Worm (Caenorhabditis elegans) whole organism, L4 larva: ENCODE results near the gene ttr-32.

ENCODE experiments used
- F26F4.8 ChIP-seq: fragments of 200-800 bp; sonication (Bioruptor generic); conservative IDR thresholded peaks from 2 replicates; pipeline ENCODE4 v1.3.6; 2022; ENCODE audit warnings: missing genetic modification characterization, missing compliant biosample characterization
- R02D3.7 ChIP-seq: fragments of 150-350 bp; sonication (generic microtip); optimal IDR thresholded peaks from 3 replicates; lab custom pipeline; 2014; ENCODE audit warnings: missing biosample characterization, missing genetic modification characterization
- T20F7.1 ChIP-seq: fragments of 200-800 bp; sonication (Bioruptor generic); optimal IDR thresholded peaks from 2 replicates; lab custom pipeline; 2018; ENCODE audit warnings: mild to moderate bottlenecking, missing genetic modification characterization, missing compliant biosample characterization
- T26A8.4 ChIP-seq: fragments of 200-800 bp; sonication (Bioruptor generic); IDR thresholded peaks from 2 replicates; pipeline ENCODE4 v1.3.6; 2022; ENCODE audit warnings: missing genetic modification characterization, missing compliant biosample characterization
- Y48G9A.11 ChIP-seq: fragments of 200-800 bp; sonication (Bioruptor generic); IDR thresholded peaks from 2 replicates; pipeline ENCODE4 v1.3.6; 2022; ENCODE audit warnings: missing genetic modification reagents, missing genetic modification characterization, missing compliant biosample characterization
- Y5F2A.4 ChIP-seq: fragments of 200-800 bp; sonication (Bioruptor generic); optimal IDR thresholded peaks from 2 replicates; lab custom pipeline; 2018; ENCODE audit warnings: mild to moderate bottlenecking, missing genetic modification characterization, missing compliant biosample characterization
- ZK546.5 ChIP-seq, 2 experiments: sonication (generic microtip); optimal IDR thresholded peaks; 2 replicates each; lab custom pipeline; 2017; ENCODE audit warnings: missing biosample characterization in 2 of 2, missing genetic modification characterization in 2 of 2
- aha-1 ChIP-seq: fragments of 150-350 bp; peaks from one replicate; lab custom pipeline; 2014; ENCODE audit warnings: missing biosample characterization, missing genetic modification characterization
- attf-4 ChIP-seq: sonication (generic microtip); optimal IDR thresholded peaks from 3 replicates; lab custom pipeline; 2017; ENCODE audit warnings: missing biosample characterization, missing genetic modification characterization
- ceh-28 ChIP-seq: fragments of 150-350 bp; optimal IDR thresholded peaks from 2 replicates; lab custom pipeline; 2014; ENCODE audit warnings: missing biosample characterization, missing genetic modification reagents, missing genetic modification characterization
- ceh-32 ChIP-seq: sonication (generic microtip); optimal IDR thresholded peaks from 2 replicates; lab custom pipeline; 2016; ENCODE audit warnings: mild to moderate bottlenecking, missing genetic modification characterization, missing compliant biosample characterization; ENCODE audit not compliant: poor library complexity
- ceh-44 ChIP-seq: fragments of 200-800 bp; sonication (Bioruptor generic); IDR thresholded peaks from 2 replicates; pipeline ENCODE4 v1.3.6; 2022; ENCODE audit warnings: missing genetic modification reagents, missing genetic modification characterization, missing compliant biosample characterization
- ceh-62 ChIP-seq: sonication (generic microtip); optimal IDR thresholded peaks from 2 replicates; lab custom pipeline; 2017; ENCODE audit warnings: missing biosample characterization, missing genetic modification characterization
- ceh-82 ChIP-seq: sonication (generic microtip); optimal IDR thresholded peaks from 2 replicates; lab custom pipeline; 2017; ENCODE audit warnings: missing biosample characterization, missing genetic modification characterization
- ces-1 ChIP-seq: fragments of 150-350 bp; sonication (generic microtip); optimal IDR thresholded peaks from 4 replicates; lab custom pipeline; 2014; ENCODE audit warnings: missing biosample characterization, missing genetic modification reagents, missing genetic modification characterization
- ctbp-1 ChIP-seq: fragments of 200-800 bp; sonication (Bioruptor generic); IDR thresholded peaks from 2 replicates; pipeline ENCODE4 v1.3.6; 2022; ENCODE audit warnings: missing genetic modification reagents, missing genetic modification characterization, missing compliant biosample characterization
- dmd-6 ChIP-seq: fragments of 200-800 bp; sonication (Bioruptor generic); IDR thresholded peaks from 2 replicates; pipeline ENCODE4 v1.3.6; 2022; ENCODE audit warnings: missing genetic modification reagents, missing genetic modification characterization, missing compliant biosample characterization
- duxl-1 ChIP-seq: sonication (generic microtip); optimal IDR thresholded peaks from 2 replicates; lab custom pipeline; 2016; ENCODE audit warnings: mild to moderate bottlenecking, missing genetic modification characterization, moderate library complexity, missing compliant biosample characterization; ENCODE audit not compliant: poor library complexity
- dve-1 ChIP-seq: sonication (generic microtip); optimal IDR thresholded peaks from 2 replicates; lab custom pipeline; 2017; ENCODE audit warnings: antibody characterized with exemption, mild to moderate bottlenecking, missing genetic modification characterization, missing compliant biosample characterization; ENCODE audit not compliant: insufficient read depth
- egl-27 ChIP-seq: sonication (generic microtip); optimal IDR thresholded peaks from 3 replicates; lab custom pipeline; 2017; ENCODE audit warnings: missing biosample characterization, missing genetic modification reagents, missing genetic modification characterization
- fkh-10 ChIP-seq: fragments of 150-350 bp; optimal IDR thresholded peaks from 2 replicates; lab custom pipeline; 2014; ENCODE audit warnings: missing biosample characterization, missing genetic modification reagents, missing genetic modification characterization
- hmg-1.1 ChIP-seq: fragments of 200-800 bp; sonication (Bioruptor generic); IDR thresholded peaks from 2 replicates; pipeline ENCODE4 v1.3.6; 2022; ENCODE audit warnings: missing genetic modification reagents, missing genetic modification characterization, missing compliant biosample characterization
- jun-1 ChIP-seq: fragments of 150-350 bp; optimal IDR thresholded peaks from 2 replicates; lab custom pipeline; 2014; ENCODE audit warnings: missing biosample characterization, missing genetic modification reagents, missing genetic modification characterization
- lim-7 ChIP-seq: fragments of 200-800 bp; sonication (Bioruptor generic); IDR thresholded peaks from 2 replicates; pipeline ENCODE4 v1.3.6; 2022; ENCODE audit warnings: missing genetic modification characterization, missing compliant biosample characterization
- lin-13 ChIP-seq: fragments of 150-350 bp; optimal IDR thresholded peaks from 2 replicates; lab custom pipeline; 2014; ENCODE audit warnings: missing biosample characterization, missing genetic modification reagents, missing genetic modification characterization
- lin-15B ChIP-seq: fragments of 150-350 bp; sonication (generic microtip); optimal IDR thresholded peaks from 3 replicates; lab custom pipeline; 2014; ENCODE audit warnings: missing biosample characterization, missing genetic modification characterization
- lin-38 ChIP-seq: fragments of 200-800 bp; sonication (Bioruptor generic); IDR thresholded peaks from 2 replicates; pipeline ENCODE4 v1.3.6; 2022; ENCODE audit warnings: missing genetic modification reagents, missing genetic modification characterization, missing compliant biosample characterization
- lin-39 ChIP-seq: fragments of 150-350 bp; optimal IDR thresholded peaks from 2 replicates; lab custom pipeline; 2014; ENCODE audit warnings: missing biosample characterization, missing genetic modification reagents, missing genetic modification characterization
- madf-5 ChIP-seq, 2 experiments: fragments of 200-800 bp; sonication (Bioruptor generic); IDR thresholded peaks; 2 replicates each; pipeline ENCODE4 v1.3.6; 2022; ENCODE audit warnings: missing compliant biosample characterization in 2 of 2, missing genetic modification characterization in 2 of 2
- madf-9 ChIP-seq: fragments of 200-800 bp; sonication (Bioruptor generic); conservative IDR thresholded peaks from 2 replicates; pipeline ENCODE4 v1.3.6; 2022; ENCODE audit warnings: missing genetic modification reagents, missing genetic modification characterization, missing compliant biosample characterization
- mep-1 ChIP-seq: fragments of 150-350 bp; sonication (generic microtip); optimal IDR thresholded peaks from 3 replicates; lab custom pipeline; 2014; ENCODE audit warnings: missing biosample characterization, missing genetic modification characterization
- mxl-2 ChIP-seq: fragments of 200-800 bp; sonication (Bioruptor generic); conservative IDR thresholded peaks from 2 replicates; pipeline ENCODE4 v1.3.6; 2022; ENCODE audit warnings: missing genetic modification reagents, missing genetic modification characterization, missing compliant biosample characterization
- nhr-10 ChIP-seq: fragments of 150-350 bp; optimal IDR thresholded peaks from 2 replicates; lab custom pipeline; 2014; ENCODE audit warnings: missing biosample characterization, missing genetic modification characterization
- nhr-102 ChIP-seq: sonication (generic microtip); optimal IDR thresholded peaks from 2 replicates; lab custom pipeline; 2016; ENCODE audit warnings: mild to moderate bottlenecking, missing genetic modification characterization, moderate library complexity, missing compliant biosample characterization
- nhr-11 ChIP-seq: fragments of 150-350 bp; optimal IDR thresholded peaks from 2 replicates; lab custom pipeline; 2014; ENCODE audit warnings: missing biosample characterization, missing genetic modification characterization
- nhr-237 ChIP-seq: sonication (generic microtip); optimal IDR thresholded peaks from 2 replicates; lab custom pipeline; 2017; ENCODE audit warnings: missing biosample characterization, missing genetic modification characterization
- nhr-25 ChIP-seq: sonication (generic microtip); optimal IDR thresholded peaks from 2 replicates; lab custom pipeline; 2017; ENCODE audit warnings: missing genetic modification characterization, mild to moderate bottlenecking, missing compliant biosample characterization, antibody characterized with exemption, moderate library complexity, borderline replicate concordance; ENCODE audit not compliant: insufficient read depth
- nhr-28 ChIP-seq: fragments of 150-350 bp; optimal IDR thresholded peaks from 2 replicates; lab custom pipeline; 2014; ENCODE audit warnings: missing biosample characterization, missing genetic modification characterization
- nhr-48 ChIP-seq: sonication (generic microtip); optimal IDR thresholded peaks from 2 replicates; lab custom pipeline; 2016; ENCODE audit warnings: mild to moderate bottlenecking, missing genetic modification characterization, missing compliant biosample characterization
- php-3 ChIP-seq: fragments of 200-800 bp; sonication (Bioruptor generic); IDR thresholded peaks from 2 replicates; pipeline ENCODE4 v1.3.6; 2022; ENCODE audit warnings: missing genetic modification reagents, missing genetic modification characterization, missing compliant biosample characterization
- set-16 ChIP-seq: fragments of 200-800 bp; sonication (Bioruptor generic); IDR thresholded peaks from 2 replicates; pipeline ENCODE4 v1.3.6; 2022; ENCODE audit warnings: missing genetic modification reagents, missing genetic modification characterization, missing compliant biosample characterization
- spr-1 ChIP-seq: sonication (generic microtip); optimal IDR thresholded peaks from 2 replicates; lab custom pipeline; 2016; ENCODE audit warnings: mild to moderate bottlenecking, missing genetic modification characterization, missing compliant biosample characterization
- tra-1 ChIP-seq: fragments of 200-800 bp; sonication (Bioruptor generic); IDR thresholded peaks from 2 replicates; pipeline ENCODE4 v1.3.6; 2022; ENCODE audit warnings: missing genetic modification reagents, missing genetic modification characterization, missing compliant biosample characterization
- unc-130 ChIP-seq: sonication (generic microtip); optimal IDR thresholded peaks from 2 replicates; lab custom pipeline; 2016; ENCODE audit warnings: missing genetic modification reagents, missing genetic modification characterization, missing compliant biosample characterization
- unc-39 ChIP-seq: sonication (generic microtip); optimal IDR thresholded peaks from 2 replicates; lab custom pipeline; 2017; ENCODE audit warnings: missing biosample characterization, missing genetic modification characterization
- vab-7 ChIP-seq: fragments of 200-800 bp; sonication (Bioruptor generic); IDR thresholded peaks from 2 replicates; pipeline ENCODE4 v1.3.6; 2022; ENCODE audit warnings: missing genetic modification reagents, missing genetic modification characterization, missing compliant biosample characterization
- zfp-3 ChIP-seq: fragments of 200-800 bp; sonication (Bioruptor generic); conservative IDR thresholded peaks from 2 replicates; pipeline ENCODE4 v1.3.6; 2022; ENCODE audit warnings: missing genetic modification reagents, missing genetic modification characterization, missing compliant biosample characterization
- zip-11 ChIP-seq: fragments of 200-800 bp; sonication (Bioruptor generic); IDR thresholded peaks from 2 replicates; pipeline ENCODE4 v1.3.6; 2022; ENCODE audit warnings: missing genetic modification characterization, missing compliant biosample characterization
- ztf-7 ChIP-seq: fragments of 150-350 bp; optimal IDR thresholded peaks from 2 replicates; lab custom pipeline; 2014; ENCODE audit warnings: missing biosample characterization, missing genetic modification characterization

ttr-32 gene

ce11 chrIII:7565247-7565646 is 964 bp upstream of the ttr-32 start, which contains the start of gene ttr-8:
Gene ttr-8 (minus strand): TSS chrIII:7565347.
- TF ChIP-seq madf-9 (GFP tag; lab: Robert Waterston, UW) (no peak), mxl-2 (GFP tag; lab: Robert Waterston, UW) (no peak), zfp-3 (no peak), zip-11 (GFP tag; lab: Robert Waterston, UW) (no peak), nhr-102 (tag; lab: Kevin White, UChicago) (no peak), Y5F2A.4 (GFP tag; lab: Kevin White, UChicago) (no peak), ztf-7 (tag; lab: Kevin White, UChicago) (no peak), ceh-28 (tag; lab: Kevin White, UChicago) (no peak), nhr-10 (tag; lab: Kevin White, UChicago) (no peak), lin-38 (GFP tag; lab: Robert Waterston, UW) (no peak), nhr-11 (no peak), fkh-10 (GFP tag; lab: Kevin White, UChicago) (no peak), Y48G9A.11 (GFP tag; lab: Robert Waterston, UW) (no peak), ZK546.5 (tag; optimal IDR thresholded peaks at IDR 0.05; lab: Kevin White, UChicago) (no peak), tra-1 (GFP tag; lab: Robert Waterston, UW) (no peak), T20F7.1 (GFP tag; lab: Kevin White, UChicago) (no peak), lim-7 (GFP tag; lab: Robert Waterston, UW) (no peak), unc-39 (tag; lab: Kevin White, UChicago) (no peak), unc-130 (GFP tag; lab: Kevin White, UChicago) (no peak), hmg-1.1 (GFP tag; lab: Robert Waterston, UW) (no peak)

ce11 chrIII:7570083-7570695 is 4.0 kb downstream of the ttr-32 start, which contains the start of gene R13A5.7:
Gene R13A5.7 (minus strand): TSS chrIII:7570133.
- TF ChIP-seq egl-27 (tag; lab: Kevin White, UChicago): no peak
- TF ChIP-seq zfp-3: no peak
- TF ChIP-seq lin-39 (tag; lab: Kevin White, UChicago): no peak
- TF ChIP-seq nhr-25: peak; percentile 70
- peak; percentile 88 for TF ChIP-seq dve-1
- TF ChIP-seq ceh-82 (tag; lab: Kevin White, UChicago): no peak
- TF ChIP-seq php-3 (GFP tag; lab: Robert Waterston, UW): 0 out of 2 replicates have a peak, but pooled peaks have one; percentile 46
- TF ChIP-seq nhr-48 (tag; lab: Kevin White, UChicago): peak; percentile 47
- peak; percentile 22 for TF ChIP-seq duxl-1 (tag; lab: Kevin White, UChicago)
- TF ChIP-seq fkh-10 (GFP tag; lab: Kevin White, UChicago): peak; percentile 66
- TF ChIP-seq unc-130 (GFP tag; lab: Kevin White, UChicago): no peak
- peak; percentile 15 for TF ChIP-seq spr-1 (tag; lab: Kevin White, UChicago)
- TF ChIP-seq T26A8.4 (GFP tag; lab: Robert Waterston, UW): no peak; the same call in 1 of the 2 replicates
- TF ChIP-seq jun-1 (tag; lab: Kevin White, UChicago): no peak
- TF ChIP-seq set-16 (GFP tag; lab: Robert Waterston, UW): no peak
- peak; percentile 77 for TF ChIP-seq dmd-6 (GFP tag; lab: Robert Waterston, UW)
- TF ChIP-seq vab-7 (GFP tag; lab: Robert Waterston, UW): no peak
- TF ChIP-seq aha-1: peak; percentile 14
- TF ChIP-seq attf-4: no peak
- TF ChIP-seq ceh-62: no peak
- peak; percentile 74 for TF ChIP-seq nhr-11
- TF ChIP-seq R02D3.7: no peak
- peak; percentile 59 for TF ChIP-seq lin-38 (GFP tag; lab: Robert Waterston, UW)
- no peak for TF ChIP-seq nhr-237
- no peak for TF ChIP-seq F26F4.8 (GFP tag; lab: Robert Waterston, UW)
- TF ChIP-seq nhr-28 (tag; lab: Kevin White, UChicago): peak; percentile 90
- TF ChIP-seq lin-15B (tag; lab: Kevin White, UChicago): no peak
- TF ChIP-seq ctbp-1 (GFP tag; lab: Robert Waterston, UW): peak; percentile 63; the same call in 1 of the 2 replicates
- TF ChIP-seq mep-1 (tag; lab: Kevin White, UChicago): peak; percentile 83
- no peak for TF ChIP-seq madf-5 (GFP tag; IDR thresholded peaks at IDR 0.05; lab: Robert Waterston, UW)
- TF ChIP-seq ceh-32 (tag; lab: Kevin White, UChicago): no peak
- TF ChIP-seq ces-1 (GFP tag; lab: Kevin White, UChicago): no peak
- TF ChIP-seq lin-13: peak; percentile 54
- 0 out of 2 replicates have a peak, but pooled peaks have one; percentile 38 for TF ChIP-seq ceh-44 (GFP tag; lab: Robert Waterston, UW)
- no peak for TF ChIP-seq nhr-10 (tag; lab: Kevin White, UChicago)
